Fruit fly (Drosophila melanogaster) whole organism, larva: ENCODE data around the gene Sry-delta.
A peak's percentile ranks its signal among the peaks of the same experiment; 100 is the strongest.

Experiments used
- noc ChIP-seq: fragments of 200-800 bp; sonication (Bioruptor generic); optimal IDR thresholded peaks from 3 replicates; lab custom pipeline; 2019; ENCODE audit warnings: missing biosample characterization, mild to moderate bottlenecking, missing genetic modification characterization, moderate library complexity

Sry-delta gene

DNA sequence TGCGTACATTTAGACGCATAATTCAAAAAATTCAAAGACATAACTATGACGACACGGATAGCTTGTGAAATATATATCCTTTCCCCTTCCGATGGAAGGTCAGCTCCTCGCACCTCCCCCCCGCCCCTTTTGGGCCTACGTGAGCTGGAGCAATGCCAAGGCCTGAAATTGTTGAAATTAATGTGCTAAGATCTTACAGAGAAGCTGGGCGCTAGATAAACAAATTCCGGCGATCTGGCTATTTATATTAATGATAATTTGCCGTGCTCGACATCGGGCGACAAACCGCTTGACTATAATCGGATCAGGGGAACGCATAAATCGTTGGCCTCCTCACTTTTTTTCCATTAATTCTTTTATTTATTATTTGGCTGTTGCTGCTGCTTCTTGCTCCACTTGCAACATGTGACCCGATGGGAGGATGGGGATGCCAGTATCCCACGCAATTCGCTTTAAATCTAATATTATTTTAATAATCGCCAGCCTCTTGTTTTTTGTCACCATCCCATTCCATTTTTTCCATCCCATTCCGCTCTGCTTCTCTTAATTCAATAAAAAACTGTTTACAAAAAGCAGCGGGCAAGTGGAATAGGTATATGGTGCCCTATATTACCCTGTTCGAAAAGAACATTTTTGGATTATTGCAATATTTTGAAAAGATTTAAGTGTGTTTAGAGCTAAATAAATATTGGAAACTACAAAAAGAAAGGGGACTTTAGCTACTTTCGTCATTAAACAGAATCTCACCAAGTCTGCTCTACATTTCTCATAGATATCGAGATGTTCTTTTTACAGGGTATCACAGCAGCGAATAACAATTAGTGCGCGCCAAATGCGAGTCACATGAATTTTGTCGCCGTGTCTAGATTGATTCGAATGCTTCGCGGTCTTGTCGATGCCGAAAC, 48.9 kb downstream of the Sry-delta start:
- no peak for TF ChIP-seq noc (tag; lab: Kevin White, UChicago)

dm6 chr3R:30092700-30093044, 49.5 kb downstream of the Sry-delta start:
- TF ChIP-seq noc (tag; lab: Kevin White, UChicago) = peak; percentile 65
